Fruit fly (Drosophila melanogaster) S2 (cell line): Measurements from ENCODE around the gene CG42264.

ENCODE experiments used
- CG8478 ChIP-seq: fragments of >200 bp; optimal IDR thresholded peaks from 2 replicates; lab custom pipeline; 2018
- CTCF ChIP-seq, 2 experiments: fragments of >200 bp; optimal IDR thresholded peaks; 2 replicates each; lab custom pipeline; 2018

DNA sequence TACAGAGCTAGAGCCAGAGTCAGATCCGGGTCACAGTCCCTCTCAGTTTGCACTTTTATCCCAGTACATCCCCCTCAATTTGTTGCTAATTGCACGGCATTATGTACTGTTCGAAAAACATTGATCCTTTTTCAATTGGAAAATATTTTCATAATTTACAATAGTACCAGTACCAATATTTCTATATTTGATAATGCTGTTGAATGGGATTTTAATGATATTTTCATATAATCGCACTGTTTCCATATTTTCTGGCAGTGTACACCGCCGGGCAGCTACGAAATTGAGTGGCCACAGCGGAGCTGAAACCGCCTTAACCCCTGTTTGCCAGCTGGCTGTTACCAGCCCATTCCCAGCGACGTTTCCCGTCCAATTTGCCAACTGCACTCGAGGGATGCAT is 24.2 kb upstream of the CG42264 start:
- TF ChIP-seq CTCF (optimal IDR thresholded peaks at IDR 0.05; lab: Kevin White, UChicago), result no peak
- no peak for TF ChIP-seq CG8478 (lab: Kevin White, UChicago)
